Fruit fly (Drosophila melanogaster): ENCODE measurements around the gene Tango5.

The Tango5 gene

dm6 chrX:10721901-10722479 is 42.2 kb downstream of the Tango5 start:
- TF ChIP-seq dl (GFP tag; optimal IDR thresholded peaks at IDR 0.05; ENCODE audit: insufficient read depth in 1 of 2, partially characterized antibody in 2 of 2) (no peak), woc (GFP tag; optimal IDR thresholded peaks at IDR 0.05) (no peak), brk (GFP tag; optimal IDR thresholded peaks at IDR 0.05) (no peak), Dif (GFP tag; optimal IDR thresholded peaks at IDR 0.05; ENCODE audit: partially characterized antibody) (no peak), sage (GFP tag; optimal IDR thresholded peaks at IDR 0.05) (no peak), Mio (GFP tag; optimal IDR thresholded peaks at IDR 0.05) (no peak), fru (GFP tag; optimal IDR thresholded peaks at IDR 0.05) (peak; percentile 25), Rel (GFP tag; optimal IDR thresholded peaks at IDR 0.05) (no peak), Rel (tag; optimal IDR thresholded peaks at IDR 0.05) (peak; percentile 91), Dfd (GFP tag; optimal IDR thresholded peaks at IDR 0.05) (no peak), Vsx2 (GFP tag; optimal IDR thresholded peaks at IDR 0.05; ENCODE audit: partially characterized antibody) (no peak), rgr (GFP tag; optimal IDR thresholded peaks at IDR 0.05) (peak; percentile 29), h (GFP tag; optimal IDR thresholded peaks at IDR 0.05) (peak; percentile 20), HLH106 (tag; optimal IDR thresholded peaks at IDR 0.05) (peak; percentile 5), Sp1 (GFP tag; optimal IDR thresholded peaks at IDR 0.05) (peak; percentile 10), foxo (GFP tag; optimal IDR thresholded peaks at IDR 0.05) (peak in 1 of 2 experiments; percentile 36)

DNA sequence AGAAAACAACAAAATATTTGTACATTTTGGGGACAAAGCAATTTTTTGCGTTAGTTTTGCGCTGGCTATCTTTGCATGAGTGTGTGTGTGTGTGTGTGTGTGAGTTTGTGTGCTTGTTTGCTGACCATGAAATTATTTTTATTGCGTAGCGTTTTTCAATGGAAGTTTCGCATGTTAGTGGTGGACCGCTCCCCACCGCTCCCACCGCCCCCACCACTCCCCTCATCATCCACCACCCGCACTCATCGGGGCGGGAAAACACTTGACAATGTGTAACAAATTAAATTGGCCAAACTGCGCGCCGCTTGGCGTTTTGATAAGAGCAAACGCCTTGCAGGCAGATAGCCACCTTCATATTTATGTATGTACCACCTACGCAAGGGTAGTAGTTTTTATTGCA is 44.9 kb downstream of the Tango5 start:
- TF ChIP-seq Dfd (GFP tag; optimal IDR thresholded peaks at IDR 0.05) (peak; percentile 71), Sp1 (GFP tag; optimal IDR thresholded peaks at IDR 0.05) (no peak)

dm6 chrX:10717869-10718268 is 46.3 kb downstream of the Tango5 start:
- TF ChIP-seq dsf (GFP tag; optimal IDR thresholded peaks at IDR 0.05; ENCODE audit: borderline replicate concordance), result no peak
- peak; percentile 44 for TF ChIP-seq psq (GFP tag; optimal IDR thresholded peaks at IDR 0.05)
- no peak for TF ChIP-seq Dif (GFP tag; optimal IDR thresholded peaks at IDR 0.05; ENCODE audit: partially characterized antibody)
- peak in 1 of 2 experiments; percentile 65 for TF ChIP-seq foxo (GFP tag; optimal IDR thresholded peaks at IDR 0.05)
- no peak for TF ChIP-seq Mio (GFP tag; optimal IDR thresholded peaks at IDR 0.05)
- TF ChIP-seq fru (GFP tag; optimal IDR thresholded peaks at IDR 0.05), result peak; percentile 58
- peak; percentile 70 for TF ChIP-seq h (GFP tag; optimal IDR thresholded peaks at IDR 0.05)
- TF ChIP-seq woc (GFP tag; optimal IDR thresholded peaks at IDR 0.05), result no peak
- TF ChIP-seq rgr (GFP tag; optimal IDR thresholded peaks at IDR 0.05), result peak; percentile 72
- TF ChIP-seq brk (GFP tag; optimal IDR thresholded peaks at IDR 0.05), result no peak
- no peak for TF ChIP-seq sage (GFP tag; optimal IDR thresholded peaks at IDR 0.05)
- TF ChIP-seq CG32264 (GFP tag; optimal IDR thresholded peaks at IDR 0.05), result peak; percentile 45
- TF ChIP-seq CG9705 (GFP tag; optimal IDR thresholded peaks at IDR 0.05), result no peak
- no peak for TF ChIP-seq Myc (optimal IDR thresholded peaks at IDR 0.05)
- no peak for TF ChIP-seq Dfd (GFP tag; optimal IDR thresholded peaks at IDR 0.05)
- no peak for TF ChIP-seq Vsx2 (GFP tag; optimal IDR thresholded peaks at IDR 0.05; ENCODE audit: partially characterized antibody)
- no peak for TF ChIP-seq sv (GFP tag; optimal IDR thresholded peaks at IDR 0.05)
- TF ChIP-seq dmrt93B (GFP tag; optimal IDR thresholded peaks at IDR 0.05), result peak; percentile 39
- no peak for TF ChIP-seq GATAd (GFP tag; optimal IDR thresholded peaks at IDR 0.05)
- TF ChIP-seq lola (GFP tag; optimal IDR thresholded peaks at IDR 0.05), result no peak
- peak; percentile 44 for TF ChIP-seq Sp1 (GFP tag; optimal IDR thresholded peaks at IDR 0.05)
- no peak for TF ChIP-seq Rel (GFP tag; optimal IDR thresholded peaks at IDR 0.05)
- TF ChIP-seq Rel (tag; optimal IDR thresholded peaks at IDR 0.05), result no peak
- no peak for TF ChIP-seq Abd-B (GFP tag; optimal IDR thresholded peaks at IDR 0.05)
- no peak for TF ChIP-seq N (GFP tag; optimal IDR thresholded peaks at IDR 0.05)
- peak; percentile 61 for TF ChIP-seq ey (GFP tag; optimal IDR thresholded peaks at IDR 0.05)
- TF ChIP-seq tai (GFP tag; optimal IDR thresholded peaks at IDR 0.05), result peak; percentile 43
- no peak for TF ChIP-seq dl (GFP tag; optimal IDR thresholded peaks at IDR 0.05; ENCODE audit: insufficient read depth in 1 of 2, partially characterized antibody in 2 of 2)
- TF ChIP-seq pan (optimal IDR thresholded peaks at IDR 0.05), result no peak
- TF ChIP-seq usp (GFP tag; optimal IDR thresholded peaks at IDR 0.05), result no peak
- TF ChIP-seq Hr78 (GFP tag; optimal IDR thresholded peaks at IDR 0.05), result no peak
- peak; percentile 56 for TF ChIP-seq Hnf4 (GFP tag; optimal IDR thresholded peaks at IDR 0.05)
- peak; percentile 39 for TF ChIP-seq br (GFP tag; optimal IDR thresholded peaks at IDR 0.05)
- no peak for TF ChIP-seq Hr83 (GFP tag; optimal IDR thresholded peaks at IDR 0.05; ENCODE audit: poor library complexity, severe bottlenecking)
- TF ChIP-seq OdsH (GFP tag; optimal IDR thresholded peaks at IDR 0.05), result peak; percentile 44
- TF ChIP-seq Jra (GFP tag; optimal IDR thresholded peaks at IDR 0.05), result no peak
- TF ChIP-seq HLH106 (tag; optimal IDR thresholded peaks at IDR 0.05), result peak; percentile 47
- no peak for TF ChIP-seq CrebA (GFP tag; optimal IDR thresholded peaks at IDR 0.05; ENCODE audit: borderline replicate concordance)
- TF ChIP-seq jim (GFP tag; optimal IDR thresholded peaks at IDR 0.05), result no peak

Data from whole organism, wandering third instar larva.